Fruit fly (Drosophila melanogaster) whole organism, embryonic: Measurements from ENCODE around the gene p38b.

Source experiments
- Asciz ChIP-seq: fragments of 200-800 bp; sonication (Bioruptor generic); optimal IDR thresholded peaks from 2 replicates; lab custom pipeline; 2017; ENCODE audit warnings: missing biosample characterization, mild to moderate bottlenecking, missing genetic modification characterization, missing genetic modification reagents
- Atf-2 ChIP-seq: fragments of 200-800 bp; sonication (Bioruptor generic); optimal IDR thresholded peaks from 2 replicates; lab custom pipeline; 2016; ENCODE audit warnings: missing biosample characterization, missing genetic modification characterization
- Bgb ChIP-seq: fragments of 200-800 bp; sonication (Bioruptor generic); IDR thresholded peaks from 2 replicates; pipeline ENCODE4 v1.3.6; 2022; ENCODE audit warnings: missing biosample characterization, missing genetic modification characterization; ENCODE audit not compliant: partially characterized antibody
- CG10274 ChIP-seq: fragments of 200-800 bp; sonication (Bioruptor generic); optimal IDR thresholded peaks from 3 replicates; lab custom pipeline; 2017; ENCODE audit warnings: missing biosample characterization, mild to moderate bottlenecking, missing genetic modification characterization
- CG10654 ChIP-seq: fragments of 200-800 bp; sonication (Bioruptor generic); optimal IDR thresholded peaks from 2 replicates; lab custom pipeline; 2016; ENCODE audit warnings: missing biosample characterization, missing genetic modification characterization
- CG12104 ChIP-seq: fragments of 200-800 bp; sonication (Bioruptor generic); optimal IDR thresholded peaks from 3 replicates; lab custom pipeline; 2016; ENCODE audit warnings: missing biosample characterization, missing genetic modification characterization
- CG12391 ChIP-seq: fragments of 200-800 bp; sonication (Bioruptor generic); optimal IDR thresholded peaks from 3 replicates; lab custom pipeline; 2018; ENCODE audit warnings: missing biosample characterization, mild to moderate bottlenecking, missing genetic modification characterization, moderate library complexity
- CG13296 ChIP-seq: fragments of 200-800 bp; sonication (Bioruptor generic); optimal IDR thresholded peaks from 3 replicates; lab custom pipeline; 2018; ENCODE audit warnings: missing biosample characterization, mild to moderate bottlenecking, missing genetic modification characterization
- CG13775 ChIP-seq: fragments of 200-800 bp; sonication (Bioruptor generic); optimal IDR thresholded peaks from 3 replicates; lab custom pipeline; 2017; ENCODE audit warnings: missing biosample characterization, mild to moderate bottlenecking, missing genetic modification characterization
- CG1647 ChIP-seq: fragments of 200-800 bp; sonication (Bioruptor generic); optimal IDR thresholded peaks from 3 replicates; lab custom pipeline; 2016; ENCODE audit warnings: missing biosample characterization, missing genetic modification characterization
- CG17361 ChIP-seq: fragments of 200-800 bp; sonication (Bioruptor generic); IDR thresholded peaks from 3 replicates; pipeline ENCODE4 v1.3.6; 2022; ENCODE audit warnings: missing biosample characterization, missing genetic modification characterization
- CG2120 ChIP-seq: fragments of 200-800 bp; sonication (Bioruptor generic); optimal IDR thresholded peaks from 3 replicates; lab custom pipeline; 2016; ENCODE audit warnings: missing biosample characterization, missing genetic modification characterization
- CG2129 ChIP-seq: fragments of 200-800 bp; sonication (Bioruptor generic); IDR thresholded peaks from 2 replicates; pipeline ENCODE4 v1.3.6; 2022; ENCODE audit warnings: missing biosample characterization, missing genetic modification characterization; ENCODE audit not compliant: partially characterized antibody
- CG3065 ChIP-seq: fragments of 200-800 bp; sonication (Bioruptor generic); optimal IDR thresholded peaks from 2 replicates; lab custom pipeline; 2016; ENCODE audit warnings: missing biosample characterization, missing genetic modification characterization
- CG31224 ChIP-seq: fragments of 200-800 bp; sonication (Bioruptor generic); IDR thresholded peaks from 2 replicates; pipeline ENCODE4 v1.3.6; 2022; ENCODE audit warnings: missing biosample characterization, missing genetic modification characterization
- CG3163 ChIP-seq: fragments of 200-800 bp; sonication (Bioruptor generic); optimal IDR thresholded peaks from 3 replicates; lab custom pipeline; 2016; ENCODE audit warnings: missing biosample characterization, missing genetic modification characterization
- CG4424 ChIP-seq: fragments of 200-800 bp; sonication (Bioruptor generic); optimal IDR thresholded peaks from 3 replicates; lab custom pipeline; 2016; ENCODE audit warnings: missing biosample characterization, missing genetic modification characterization
- CG5180 ChIP-seq: fragments of 200-800 bp; sonication (Bioruptor generic); optimal IDR thresholded peaks from 3 replicates; lab custom pipeline; 2017; ENCODE audit warnings: missing biosample characterization, missing genetic modification characterization, mild to moderate bottlenecking, moderate library complexity, missing genetic modification reagents
- CG5953 ChIP-seq: fragments of 200-800 bp; sonication (Bioruptor generic); IDR thresholded peaks from 2 replicates; pipeline ENCODE4 v1.3.6; 2022; ENCODE audit warnings: missing biosample characterization, missing genetic modification characterization
- CG7963 ChIP-seq: fragments of 200-800 bp; sonication (Bioruptor generic); IDR thresholded peaks from 3 replicates; pipeline ENCODE4 v1.3.6; 2022; ENCODE audit warnings: missing biosample characterization, missing genetic modification characterization; ENCODE audit not compliant: partially characterized antibody
- CG7987 ChIP-seq: fragments of 200-800 bp; sonication (Bioruptor generic); optimal IDR thresholded peaks from 2 replicates; lab custom pipeline; 2018; ENCODE audit warnings: missing biosample characterization, mild to moderate bottlenecking, missing genetic modification characterization, moderate library complexity
- Dip2 ChIP-seq: fragments of 200-800 bp; sonication (Bioruptor generic); IDR thresholded peaks from 2 replicates; pipeline ENCODE4 v1.3.6; 2022; ENCODE audit warnings: missing biosample characterization, missing genetic modification characterization
- E2f1 ChIP-seq: fragments of 200-800 bp; sonication (Bioruptor generic); IDR thresholded peaks from 2 replicates; pipeline ENCODE4 v1.3.6; 2022; ENCODE audit warnings: missing biosample characterization, missing genetic modification characterization
- Hmr ChIP-seq: fragments of 200-800 bp; sonication (Bioruptor generic); optimal IDR thresholded peaks from 3 replicates; lab custom pipeline; 2017; ENCODE audit warnings: mild to moderate bottlenecking, missing biosample characterization, missing genetic modification reagents, missing genetic modification characterization
- Hr3 ChIP-seq: fragments of 200-800 bp; sonication (Bioruptor generic); optimal IDR thresholded peaks from 3 replicates; lab custom pipeline; 2016; ENCODE audit warnings: missing biosample characterization, missing genetic modification characterization
- Max ChIP-seq: fragments of 200-800 bp; sonication (Bioruptor generic); optimal IDR thresholded peaks from 2 replicates; lab custom pipeline; 2016; ENCODE audit warnings: missing biosample characterization, mild to moderate bottlenecking, missing genetic modification characterization
- NC2α ChIP-seq: fragments of 200-800 bp; sonication (Bioruptor generic); optimal IDR thresholded peaks from 2 replicates; lab custom pipeline; 2016; ENCODE audit warnings: missing biosample characterization, missing genetic modification characterization
- Sin3A ChIP-seq: fragments of >200 bp; optimal IDR thresholded peaks from 2 replicates; lab custom pipeline; 2018
- Sry-β ChIP-seq: fragments of 200-800 bp; sonication (Bioruptor generic); optimal IDR thresholded peaks from 2 replicates; lab custom pipeline; 2018; ENCODE audit warnings: missing biosample characterization, mild to moderate bottlenecking, missing genetic modification characterization, moderate library complexity
- Stat92E ChIP-seq, 3 experiments: fragments of >200 bp in 2 of 3; fragments of 200-800 bp in 1 of 3; sonication (Bioruptor generic) in 1 of 3; optimal IDR thresholded peaks; 2 replicates each; lab custom pipeline; 2017 to 2019; ENCODE audit warnings: missing biosample characterization in 3 of 3, missing genetic modification characterization in 3 of 3, mild to moderate bottlenecking in 1 of 3, moderate library complexity in 1 of 3
- br ChIP-seq: fragments of >200 bp; optimal IDR thresholded peaks from 2 replicates; lab custom pipeline; 2017
- ci ChIP-seq: fragments of 200-800 bp; sonication (Bioruptor generic); IDR thresholded peaks from 3 replicates; pipeline ENCODE4 v1.3.6; 2022; ENCODE audit warnings: missing biosample characterization, missing genetic modification characterization
- crol ChIP-seq: fragments of 200-800 bp; sonication (Bioruptor generic); IDR thresholded peaks from 2 replicates; pipeline ENCODE4 v1.3.6; 2022; ENCODE audit warnings: missing biosample characterization, missing genetic modification characterization
- danr ChIP-seq: fragments of 200-800 bp; sonication (Bioruptor generic); IDR thresholded peaks from 2 replicates; pipeline ENCODE4 v1.3.6; 2022; ENCODE audit warnings: missing biosample characterization, missing genetic modification characterization
- dpn ChIP-seq, 2 experiments: fragments of 200-800 bp; sonication (Bioruptor generic); optimal IDR thresholded peaks; 3 replicates each; lab custom pipeline; 2016; ENCODE audit warnings: missing biosample characterization in 2 of 2, missing genetic modification characterization in 2 of 2
- emc ChIP-seq: fragments of 200-800 bp; sonication (Bioruptor generic); optimal IDR thresholded peaks from 2 replicates; lab custom pipeline; 2016; ENCODE audit warnings: missing biosample characterization, missing genetic modification characterization
- ftz-f1 ChIP-seq: fragments of 200-800 bp; sonication (Bioruptor generic); optimal IDR thresholded peaks from 2 replicates; lab custom pipeline; 2016; ENCODE audit warnings: missing biosample characterization, missing genetic modification characterization
- gcm2 ChIP-seq: fragments of 200-800 bp; sonication (Bioruptor generic); optimal IDR thresholded peaks from 2 replicates; lab custom pipeline; 2016; ENCODE audit warnings: missing biosample characterization, missing genetic modification characterization
- onecut ChIP-seq: fragments of 200-800 bp; sonication (Bioruptor generic); IDR thresholded peaks from 2 replicates; pipeline ENCODE4 v1.3.6; 2022; ENCODE audit warnings: missing biosample characterization, missing genetic modification characterization
- otp ChIP-seq: fragments of 200-800 bp; sonication (Bioruptor generic); IDR thresholded peaks from 3 replicates; pipeline ENCODE4, ENCODE4 v1.3.6; 2022; ENCODE audit warnings: missing biosample characterization, missing genetic modification characterization
- peb ChIP-seq: fragments of 200-800 bp; sonication (Bioruptor generic); IDR thresholded peaks from 2 replicates; pipeline ENCODE4 v1.3.6; 2022; ENCODE audit warnings: missing biosample characterization, missing genetic modification characterization
- pfk ChIP-seq: fragments of 200-800 bp; sonication (Bioruptor generic); optimal IDR thresholded peaks from 2 replicates; lab custom pipeline; 2018; ENCODE audit warnings: missing biosample characterization, mild to moderate bottlenecking, missing genetic modification characterization, moderate library complexity
- rib ChIP-seq: fragments of 200-800 bp; sonication (Bioruptor generic); IDR thresholded peaks from 2 replicates; pipeline ENCODE4 v1.3.6; 2022; ENCODE audit warnings: missing biosample characterization, missing genetic modification characterization
- sr ChIP-seq: fragments of 200-800 bp; sonication (Bioruptor generic); IDR thresholded peaks from 3 replicates; pipeline ENCODE4 v1.3.6; 2022; ENCODE audit warnings: missing biosample characterization, missing genetic modification characterization
- ssp ChIP-seq: fragments of 200-800 bp; sonication (Bioruptor generic); IDR thresholded peaks from 2 replicates; pipeline ENCODE4 v1.3.6; 2022; ENCODE audit warnings: missing biosample characterization, missing genetic modification characterization
- tap ChIP-seq: fragments of 200-800 bp; optimal IDR thresholded peaks from 3 replicates; lab custom pipeline; 2019; ENCODE audit warnings: missing biosample characterization, mild to moderate bottlenecking, missing genetic modification characterization, moderate library complexity
- wor ChIP-seq: fragments of 200-800 bp; sonication (Bioruptor generic); IDR thresholded peaks from 2 replicates; pipeline ENCODE4 v1.3.6; 2022; ENCODE audit warnings: missing biosample characterization, missing genetic modification characterization
- zen2 ChIP-seq: fragments of 200-800 bp; sonication (Bioruptor generic); IDR thresholded peaks from 3 replicates; pipeline ENCODE4 v1.3.6; 2022; ENCODE audit warnings: missing biosample characterization, missing genetic modification characterization; ENCODE audit not compliant: partially characterized antibody
- zf30C ChIP-seq: fragments of 200-800 bp; sonication (Bioruptor generic); optimal IDR thresholded peaks from 3 replicates; lab custom pipeline; 2018; ENCODE audit warnings: missing biosample characterization, mild to moderate bottlenecking, missing genetic modification characterization

p38b gene

dm6 chr2L:13780109-13780947 lies at the start of gene p38b, which contains the start of gene CG9008 (continued):
- TF ChIP-seq rib (GFP tag; lab: Robert Waterston, UW) (no peak), gcm2 (GFP tag; lab: Kevin White, UChicago) (peak; percentile 6), E2f1 (peak; percentile 60), danr (GFP tag; lab: Robert Waterston, UW) (peak; percentile 9; the same call in 1 of the 2 replicates), CG1647 (GFP tag; lab: Kevin White, UChicago) (no peak), ssp (GFP tag; lab: Robert Waterston, UW) (peak; percentile 63), tap (tag; lab: Kevin White, UChicago) (peak; percentile 74), CG10274 (GFP tag; lab: Kevin White, UChicago) (peak; percentile 90), Hr3 (GFP tag; lab: Kevin White, UChicago) (peak; percentile 84), emc (GFP tag; lab: Kevin White, UChicago) (no peak), CG17361 (peak; percentile 97), Sin3A (lab: Kevin White, UChicago) (peak; percentile 44), CG2129 (GFP tag; lab: Robert Waterston, UW) (no peak), pfk (GFP tag; lab: Kevin White, UChicago) (peak; percentile 10), Max (GFP tag; lab: Kevin White, UChicago) (peak; percentile 61), ci (GFP tag; lab: Robert Waterston, UW) (peak; percentile 4; the same call in 1 of the 3 replicates), CG5953 (GFP tag; lab: Robert Waterston, UW) (peak; percentile 36; the same call in 1 of the 2 replicates), zf30C (GFP tag; lab: Kevin White, UChicago) (no peak), Asciz (GFP tag; lab: Kevin White, UChicago) (peak; percentile 73), CG13775 (GFP tag; lab: Kevin White, UChicago) (peak; percentile 78), CG12391 (peak; percentile 90), Dip2 (GFP tag; lab: Robert Waterston, UW) (no peak), ftz-f1 (no peak), CG31224 (GFP tag; lab: Robert Waterston, UW) (peak; percentile 45; the same call in 1 of the 2 replicates), CG3163 (GFP tag; lab: Kevin White, UChicago) (no peak), CG10654 (GFP tag; lab: Kevin White, UChicago) (peak; percentile 46), Atf-2 (no peak), CG2120 (peak; percentile 77), otp (GFP tag; lab: Robert Waterston, UW) (0 out of 3 replicates have a peak, but pooled peaks have one; percentile 43), Sry-β (GFP tag; lab: Kevin White, UChicago) (peak; percentile 28), crol (GFP tag; lab: Robert Waterston, UW) (no peak), CG5180 (GFP tag; lab: Kevin White, UChicago) (peak; percentile 62), dpn (GFP tag; optimal IDR thresholded peaks at IDR 0.05; lab: Kevin White, UChicago) (peak; percentile 30 to 83), CG13296 (GFP tag; lab: Kevin White, UChicago) (peak; percentile 87), Stat92E (GFP tag; optimal IDR thresholded peaks at IDR 0.05; lab: Kevin White, UChicago) (peak in 1 of 3 experiments; percentile 19), CG3065 (GFP tag; lab: Kevin White, UChicago) (peak; percentile 27), Hmr (GFP tag; lab: Kevin White, UChicago) (peak; percentile 89), wor (peak; percentile 15; the same call in 1 of the 2 replicates), CG7987 (GFP tag; lab: Kevin White, UChicago) (no peak), CG4424 (peak; percentile 75), peb (GFP tag; lab: Robert Waterston, UW) (no peak), NC2α (no peak), onecut (GFP tag; lab: Robert Waterston, UW) (peak; percentile 48; the same call in 1 of the 2 replicates), Bgb (GFP tag; lab: Robert Waterston, UW) (peak; percentile 57), br (lab: Kevin White, UChicago) (no peak), sr (GFP tag; lab: Robert Waterston, UW) (peak; percentile 53; the same call in 2 of the 3 replicates), CG12104 (GFP tag; lab: Kevin White, UChicago) (peak; percentile 90), zen2 (GFP tag; lab: Robert Waterston, UW) (no peak; the same call in 2 of the 3 replicates), CG7963 (GFP tag; lab: Robert Waterston, UW) (no peak)
